Worm (Caenorhabditis elegans) whole organism, midembryonic: ENCODE results near the gene glb-7.

Source experiments
- T22C8.4 ChIP-seq: fragments of 200-800 bp; sonication (Bioruptor generic); IDR thresholded peaks from 2 replicates; pipeline ENCODE4 v1.3.6; 2022; ENCODE audit warnings: missing genetic modification characterization, missing compliant biosample characterization
- cog-1 ChIP-seq: sonication (generic microtip); optimal IDR thresholded peaks from 2 replicates; lab custom pipeline; 2016; ENCODE audit warnings: missing genetic modification characterization, missing compliant biosample characterization
- flt-1 ChIP-seq: fragments of 200-800 bp; sonication (Bioruptor generic); IDR thresholded peaks from 2 replicates; pipeline ENCODE4 v1.3.6; 2022; ENCODE audit warnings: missing genetic modification characterization, missing compliant biosample characterization
- klf-2 ChIP-seq: fragments of 200-800 bp; sonication (Bioruptor generic); conservative IDR thresholded peaks from 2 replicates; pipeline ENCODE4 v1.3.6; 2022; ENCODE audit warnings: missing genetic modification reagents, missing genetic modification characterization, missing compliant biosample characterization
- med-1 ChIP-seq: sonication (generic microtip); optimal IDR thresholded peaks from 2 replicates; lab custom pipeline; 2017; ENCODE audit warnings: missing genetic modification characterization, mild to moderate bottlenecking, missing compliant biosample characterization, antibody characterized with exemption, missing genetic modification reagents; ENCODE audit not compliant: insufficient read depth
- ref-1 ChIP-seq: fragments of 200-800 bp; sonication (Bioruptor generic); conservative IDR thresholded peaks from 2 replicates; pipeline ENCODE4 v1.3.6; 2022; ENCODE audit warnings: missing genetic modification reagents, missing genetic modification characterization, missing compliant biosample characterization
- tab-1 ChIP-seq: fragments of 200-800 bp; sonication (Bioruptor generic); IDR thresholded peaks from 2 replicates; pipeline ENCODE4 v1.3.6; 2022; ENCODE audit warnings: missing genetic modification characterization, missing compliant biosample characterization
- ztf-23 ChIP-seq: fragments of 200-800 bp; sonication (Bioruptor generic); IDR thresholded peaks from 2 replicates; pipeline ENCODE4 v1.3.6; 2022; ENCODE audit warnings: missing genetic modification reagents, missing genetic modification characterization, missing compliant biosample characterization
- ztf-29 ChIP-seq: fragments of 200-800 bp; sonication (Bioruptor generic); IDR thresholded peaks from 2 replicates; pipeline ENCODE4 v1.3.6; 2022; ENCODE audit warnings: missing genetic modification reagents, missing genetic modification characterization, missing compliant biosample characterization

DNA sequence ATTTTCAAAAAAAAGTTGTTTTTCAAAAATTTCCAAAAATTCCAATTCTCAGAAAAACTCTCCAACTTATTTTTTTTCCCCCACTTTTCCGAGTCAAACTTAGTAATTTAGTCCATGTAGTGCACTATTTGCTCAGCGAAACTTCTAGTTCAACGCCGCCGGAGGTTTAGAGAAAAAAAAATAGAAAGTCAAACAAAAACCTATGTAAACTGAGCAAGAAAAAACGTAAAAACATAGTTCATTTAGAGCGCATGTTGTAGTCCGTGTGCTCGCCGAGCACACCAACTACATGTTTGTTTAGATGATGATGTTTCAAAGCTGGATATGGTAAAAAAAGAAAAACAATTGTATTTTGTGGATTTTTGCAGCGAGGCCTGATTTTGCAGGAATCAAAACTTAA lies 39.7 kb downstream of the glb-7 start:
- TF ChIP-seq tab-1 (GFP tag; lab: Robert Waterston, UW) (no peak), flt-1 (GFP tag; lab: Robert Waterston, UW) (no peak), ztf-29 (GFP tag; lab: Robert Waterston, UW) (no peak), klf-2 (no peak), ztf-23 (GFP tag; lab: Robert Waterston, UW) (no peak), cog-1 (tag; lab: Kevin White, UChicago) (no peak), ref-1 (GFP tag; lab: Robert Waterston, UW) (no peak), med-1 (GFP tag; lab: Kevin White, UChicago) (no peak), T22C8.4 (no peak)
